Fruit fly (Drosophila melanogaster) Kc167 (cell line): ENCODE measurements around the gene ps.

Experiments used
- Myc ChIP-seq: fragments of >200 bp; optimal IDR thresholded peaks from 2 replicates; lab custom pipeline; 2017; ENCODE audit warnings: missing external identifiers
- Sin3A ChIP-seq: fragments of >200 bp; optimal IDR thresholded peaks from 2 replicates; lab custom pipeline; 2018; ENCODE audit warnings: missing external identifiers
- psq ChIP-seq: fragments of >200 bp; optimal IDR thresholded peaks from 2 replicates; lab custom pipeline; 2017; ENCODE audit warnings: missing external identifiers
- ttk ChIP-seq: sonication (Bioruptor generic); optimal IDR thresholded peaks from 2 replicates; lab custom pipeline; 2017; ENCODE audit warnings: missing external identifiers

dm6 chr3R:9454980-9455379 lies 37.2 kb downstream of the ps start:
- no peak for TF ChIP-seq Myc (lab: Kevin White, UChicago)
- no peak for TF ChIP-seq psq (lab: Kevin White, UChicago)
- TF ChIP-seq Sin3A (lab: Kevin White, UChicago), result no peak
- TF ChIP-seq ttk, result no peak
